Worm (Caenorhabditis elegans): Measurements from ENCODE around the gene hdl-2.

- TF ChIP-seq ceh-88 (GFP tag; IDR thresholded peaks at IDR 0.05), result no peak
- TF ChIP-seq nhr-11 (tag; optimal IDR thresholded peaks at IDR 0.05), result no peak
- TF ChIP-seq snpc-4 (tag; optimal IDR thresholded peaks at IDR 0.05), result no peak
These were observed 50.2 kb downstream of the hdl-2 start for ce11 chrIV:8924126-8924525.

Data from whole organism, L1 larva.